Fruit fly (Drosophila melanogaster) whole organism, embryonic: ENCODE measurements around the gene CG3008.
A peak's percentile ranks its signal among the peaks of the same experiment; 100 is the strongest.

Source experiments
- ATbp ChIP-seq: fragments of 200-800 bp; sonication (Bioruptor generic); optimal IDR thresholded peaks from 2 replicates; lab custom pipeline; 2017; ENCODE audit warnings: missing biosample characterization, mild to moderate bottlenecking, missing genetic modification characterization, missing genetic modification reagents
- Atf6 ChIP-seq: fragments of 200-800 bp; sonication (Bioruptor generic); IDR thresholded peaks from 2 replicates; pipeline ENCODE4 v1.3.6; 2022; ENCODE audit warnings: missing biosample characterization, missing genetic modification characterization
- Blimp-1 ChIP-seq: fragments of 200-800 bp; sonication (Bioruptor generic); optimal IDR thresholded peaks from 3 replicates; lab custom pipeline; 2018; ENCODE audit warnings: missing biosample characterization, missing genetic modification characterization, mild to moderate bottlenecking, moderate library complexity, missing genetic modification reagents
- CG1024 ChIP-seq: fragments of 200-800 bp; sonication (Bioruptor generic); IDR thresholded peaks from 2 replicates; pipeline ENCODE4 v1.3.6; 2022; ENCODE audit warnings: missing biosample characterization, missing genetic modification characterization
- CG13624 ChIP-seq: fragments of 200-800 bp; sonication (Bioruptor generic); optimal IDR thresholded peaks from 2 replicates; lab custom pipeline; 2016; ENCODE audit warnings: missing biosample characterization, missing genetic modification characterization
- CG15269 ChIP-seq: fragments of 200-800 bp; sonication (Bioruptor generic); optimal IDR thresholded peaks from 2 replicates; lab custom pipeline; 2018; ENCODE audit warnings: missing biosample characterization, mild to moderate bottlenecking, missing genetic modification characterization, moderate library complexity
- CG1602 ChIP-seq: fragments of 200-800 bp; sonication (Bioruptor generic); optimal IDR thresholded peaks from 3 replicates; lab custom pipeline; 2016; ENCODE audit warnings: missing biosample characterization, missing genetic modification characterization
- CG1647 ChIP-seq: fragments of 200-800 bp; sonication (Bioruptor generic); optimal IDR thresholded peaks from 3 replicates; lab custom pipeline; 2016; ENCODE audit warnings: missing biosample characterization, missing genetic modification characterization
- CG16815 ChIP-seq: fragments of 200-800 bp; sonication (Bioruptor generic); optimal IDR thresholded peaks from 3 replicates; lab custom pipeline; 2017; ENCODE audit warnings: missing biosample characterization, mild to moderate bottlenecking, missing genetic modification characterization
- CG17612 ChIP-seq: fragments of 200-800 bp; sonication (Bioruptor generic); IDR thresholded peaks from 2 replicates; pipeline ENCODE4 v1.3.6; 2022; ENCODE audit warnings: missing biosample characterization, missing genetic modification characterization
- CG1832 ChIP-seq: fragments of 200-800 bp; sonication (Bioruptor generic); optimal IDR thresholded peaks from 2 replicates; lab custom pipeline; 2017; ENCODE audit warnings: missing biosample characterization, mild to moderate bottlenecking, missing genetic modification characterization, inconsistent platforms
- CG18599 ChIP-seq: fragments of 200-800 bp; sonication (Bioruptor generic); optimal IDR thresholded peaks from 3 replicates; lab custom pipeline; 2017; ENCODE audit warnings: missing biosample characterization, missing genetic modification characterization, mild to moderate bottlenecking, moderate library complexity, missing genetic modification reagents
- CG2889 ChIP-seq: fragments of 200-800 bp; sonication (Bioruptor generic); IDR thresholded peaks from 3 replicates; pipeline ENCODE4 v1.3.6; 2022; ENCODE audit warnings: missing biosample characterization, missing genetic modification characterization
- CG31441 ChIP-seq: fragments of 200-800 bp; sonication (Bioruptor generic); IDR thresholded peaks from 2 replicates; pipeline ENCODE4 v1.3.6; 2022; ENCODE audit warnings: missing biosample characterization, missing genetic modification characterization
- CG3995 ChIP-seq: fragments of 200-800 bp; sonication (Bioruptor generic); optimal IDR thresholded peaks from 3 replicates; lab custom pipeline; 2016; ENCODE audit warnings: missing biosample characterization, missing genetic modification characterization
- CG4282 ChIP-seq: fragments of 200-800 bp; sonication (Bioruptor generic); optimal IDR thresholded peaks from 2 replicates; lab custom pipeline; 2016; ENCODE audit warnings: missing biosample characterization, missing genetic modification characterization
- CG4360 ChIP-seq: fragments of 200-800 bp; sonication (Bioruptor generic); IDR thresholded peaks from 2 replicates; pipeline ENCODE4 v1.3.6; 2022; ENCODE audit warnings: missing biosample characterization, missing genetic modification characterization
- CG6654 ChIP-seq: fragments of 200-800 bp; sonication (Bioruptor generic); optimal IDR thresholded peaks from 2 replicates; lab custom pipeline; 2017; ENCODE audit warnings: missing biosample characterization, mild to moderate bottlenecking, missing genetic modification characterization
- CG6765 ChIP-seq: fragments of 200-800 bp; sonication (Bioruptor generic); optimal IDR thresholded peaks from 3 replicates; lab custom pipeline; 2017; ENCODE audit warnings: missing biosample characterization, mild to moderate bottlenecking, missing genetic modification characterization
- CG7963 ChIP-seq: fragments of 200-800 bp; sonication (Bioruptor generic); IDR thresholded peaks from 3 replicates; pipeline ENCODE4 v1.3.6; 2022; ENCODE audit warnings: missing biosample characterization, missing genetic modification characterization; ENCODE audit not compliant: partially characterized antibody
- CG8765 ChIP-seq: fragments of 200-800 bp; sonication (Bioruptor generic); IDR thresholded peaks from 2 replicates; pipeline ENCODE4 v1.3.6; 2022; ENCODE audit warnings: missing biosample characterization, missing genetic modification characterization
- CkIIα-i1 ChIP-seq: fragments of 200-800 bp; sonication (Bioruptor generic); IDR thresholded peaks from 2 replicates; pipeline ENCODE4 v1.3.6; 2022; ENCODE audit warnings: missing biosample characterization, missing genetic modification characterization
- CrebB ChIP-seq: fragments of 200-800 bp; sonication (Bioruptor generic); optimal IDR thresholded peaks from 3 replicates; lab custom pipeline; 2018; ENCODE audit warnings: missing biosample characterization, mild to moderate bottlenecking, missing genetic modification characterization
- Dfd ChIP-seq, 2 experiments: fragments of >200 bp; optimal IDR thresholded peaks; 2 replicates each; lab custom pipeline; 2017; ENCODE audit warnings: missing biosample characterization in 2 of 2, missing genetic modification characterization in 2 of 2
- Dip2 ChIP-seq: fragments of 200-800 bp; sonication (Bioruptor generic); IDR thresholded peaks from 2 replicates; pipeline ENCODE4 v1.3.6; 2022; ENCODE audit warnings: missing biosample characterization, missing genetic modification characterization
- GATAe ChIP-seq: fragments of 200-800 bp; sonication (Bioruptor generic); conservative IDR thresholded peaks from 2 replicates; pipeline ENCODE4 v1.3.6; 2022; ENCODE audit warnings: missing biosample characterization, missing genetic modification characterization
- H15 ChIP-seq: fragments of 200-800 bp; sonication (Bioruptor generic); IDR thresholded peaks from 3 replicates; pipeline ENCODE4 v1.3.6; 2022; ENCODE audit warnings: missing biosample characterization, missing genetic modification characterization
- Hmr ChIP-seq: fragments of 200-800 bp; sonication (Bioruptor generic); optimal IDR thresholded peaks from 3 replicates; lab custom pipeline; 2017; ENCODE audit warnings: mild to moderate bottlenecking, missing biosample characterization, missing genetic modification reagents, missing genetic modification characterization
- Max ChIP-seq: fragments of 200-800 bp; sonication (Bioruptor generic); optimal IDR thresholded peaks from 2 replicates; lab custom pipeline; 2016; ENCODE audit warnings: missing biosample characterization, mild to moderate bottlenecking, missing genetic modification characterization
- Med ChIP-seq: fragments of 200-800 bp; sonication (Bioruptor generic); peaks from one replicate; lab custom pipeline; 2016; ENCODE audit warnings: missing biosample characterization, missing genetic modification characterization, mild to moderate bottlenecking, inconsistent platforms, moderate library complexity
- Neu2 ChIP-seq: fragments of 200-800 bp; sonication (Bioruptor generic); optimal IDR thresholded peaks from 3 replicates; lab custom pipeline; 2016; ENCODE audit warnings: missing biosample characterization, missing genetic modification characterization, borderline replicate concordance
- Oli ChIP-seq: fragments of 200-800 bp; sonication (Bioruptor generic); optimal IDR thresholded peaks from 2 replicates; lab custom pipeline; 2018; ENCODE audit warnings: missing biosample characterization, mild to moderate bottlenecking, missing genetic modification characterization, moderate library complexity
- Sox100B ChIP-seq: fragments of 200-800 bp; sonication (Bioruptor generic); optimal IDR thresholded peaks from 3 replicates; lab custom pipeline; 2018; ENCODE audit warnings: missing biosample characterization, mild to moderate bottlenecking, missing genetic modification characterization
- Spps ChIP-seq: fragments of 200-800 bp; sonication (Bioruptor generic); optimal IDR thresholded peaks from 2 replicates; lab custom pipeline; 2018; ENCODE audit warnings: missing biosample characterization, mild to moderate bottlenecking, missing genetic modification characterization
- ab ChIP-seq: fragments of 200-800 bp; sonication (Bioruptor generic); optimal IDR thresholded peaks from 2 replicates; lab custom pipeline; 2016; ENCODE audit warnings: missing biosample characterization, missing genetic modification characterization
- amos ChIP-seq: fragments of 200-800 bp; sonication (Bioruptor generic); IDR thresholded peaks from 2 replicates; pipeline ENCODE4 v1.3.6; 2022; ENCODE audit warnings: missing biosample characterization, missing genetic modification characterization; ENCODE audit not compliant: partially characterized antibody
- caup ChIP-seq: fragments of 200-800 bp; sonication (Bioruptor generic); optimal IDR thresholded peaks from 3 replicates; lab custom pipeline; 2017; ENCODE audit warnings: missing biosample characterization, mild to moderate bottlenecking, missing genetic modification characterization, moderate library complexity; ENCODE audit not compliant: severe bottlenecking
- corto ChIP-seq: fragments of 200-800 bp; sonication (Bioruptor generic); optimal IDR thresholded peaks from 2 replicates; lab custom pipeline; 2016; ENCODE audit warnings: missing biosample characterization, mild to moderate bottlenecking, missing genetic modification characterization, moderate library complexity
- ems ChIP-seq: fragments of 200-800 bp; sonication (Bioruptor generic); optimal IDR thresholded peaks from 3 replicates; lab custom pipeline; 2016; ENCODE audit warnings: missing biosample characterization, missing genetic modification characterization
- esg ChIP-seq: fragments of 200-800 bp; sonication (Bioruptor generic); conservative IDR thresholded peaks from 2 replicates; pipeline ENCODE4 v1.3.6; 2022; ENCODE audit warnings: missing biosample characterization, missing genetic modification characterization
- eve ChIP-seq, 2 experiments: fragments of >200 bp; optimal IDR thresholded peaks; 2 replicates each; lab custom pipeline; 2017; ENCODE audit warnings: missing biosample characterization in 2 of 2, missing genetic modification characterization in 2 of 2
- fd96Cb ChIP-seq: fragments of 200-800 bp; sonication (Bioruptor generic); optimal IDR thresholded peaks from 2 replicates; lab custom pipeline; 2018; ENCODE audit warnings: missing biosample characterization, mild to moderate bottlenecking, missing genetic modification characterization, moderate library complexity
- pnt ChIP-seq: fragments of 200-800 bp; sonication (Bioruptor generic); optimal IDR thresholded peaks from 3 replicates; lab custom pipeline; 2016; ENCODE audit warnings: missing biosample characterization, missing genetic modification characterization
- psq ChIP-seq: fragments of 200-800 bp; sonication (Bioruptor generic); optimal IDR thresholded peaks from 2 replicates; lab custom pipeline; 2017; ENCODE audit warnings: missing biosample characterization, missing genetic modification characterization
- pum ChIP-seq: fragments of 200-800 bp; sonication (Bioruptor generic); optimal IDR thresholded peaks from 2 replicates; lab custom pipeline; 2016; ENCODE audit warnings: missing biosample characterization, missing genetic modification characterization
- ro ChIP-seq: fragments of 200-800 bp; sonication (Bioruptor generic); IDR thresholded peaks from 2 replicates; pipeline ENCODE4 v1.3.6; 2022; ENCODE audit warnings: missing biosample characterization, missing genetic modification characterization
- row ChIP-seq: fragments of 200-800 bp; sonication (Bioruptor generic); IDR thresholded peaks from 3 replicates; pipeline ENCODE4 v1.3.6; 2022; ENCODE audit warnings: missing biosample characterization, missing genetic modification characterization
- sna ChIP-seq: fragments of 200-800 bp; sonication (Bioruptor generic); IDR thresholded peaks from 2 replicates; pipeline ENCODE4 v1.3.6; 2022; ENCODE audit warnings: missing biosample characterization, missing genetic modification characterization; ENCODE audit not compliant: partially characterized antibody
- sob ChIP-seq: fragments of 200-800 bp; sonication (Bioruptor generic); IDR thresholded peaks from 2 replicates; pipeline ENCODE4 v1.3.6; 2022; ENCODE audit warnings: missing biosample characterization, missing genetic modification characterization

CG3008 gene

DNA sequence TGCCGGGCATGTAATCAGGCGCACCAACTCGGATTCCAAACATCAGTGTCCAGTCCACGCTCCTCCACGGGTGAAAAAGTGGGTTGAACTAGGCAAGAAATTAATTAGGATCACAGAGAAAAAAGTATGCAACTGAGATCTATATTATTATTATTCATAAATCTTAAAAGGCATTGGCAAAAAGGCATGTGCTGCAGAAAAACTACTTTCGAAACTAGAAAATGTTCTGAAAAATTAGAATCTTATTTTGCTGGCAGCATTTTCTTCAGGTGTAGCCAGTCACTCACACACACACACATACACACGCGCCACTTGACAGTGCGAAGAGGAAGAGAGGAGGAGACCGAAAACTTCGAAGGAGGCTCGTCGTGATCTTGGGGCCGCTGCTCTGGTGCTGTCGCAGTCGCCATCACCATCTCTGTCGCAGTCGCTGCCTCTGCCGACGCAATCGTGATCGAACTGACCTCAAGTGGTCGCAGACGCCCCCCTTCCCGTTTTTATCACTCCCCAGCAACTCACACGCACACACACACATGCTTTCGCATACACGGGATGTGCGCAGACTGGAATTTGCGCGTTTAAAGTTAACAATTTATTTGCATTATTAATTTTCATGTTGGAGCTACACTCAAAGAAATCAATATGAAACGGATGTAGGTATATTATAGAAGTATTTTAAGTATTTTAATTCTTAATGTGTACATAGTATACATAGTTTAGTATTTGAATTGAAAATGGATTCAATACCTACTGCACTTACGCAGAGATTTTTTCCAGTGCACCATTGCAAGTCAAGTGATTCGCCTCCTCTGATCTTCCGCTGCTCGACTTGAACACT is 4.5 kb downstream of the CG3008 start (continued):
- TF ChIP-seq Med (GFP tag; lab: Kevin White, UChicago) (peak; percentile 71), eve (GFP tag; optimal IDR thresholded peaks at IDR 0.05; lab: Kevin White, UChicago) (no peak), caup (no peak), Spps (tag; lab: Kevin White, UChicago) (no peak), CG6765 (no peak), CG4360 (GFP tag; lab: Robert Waterston, UW) (no peak), CkIIα-i1 (no peak), fd96Cb (tag; lab: Kevin White, UChicago) (peak; percentile 45), ro (GFP tag; lab: Robert Waterston, UW) (peak; percentile 56; the same call in 1 of the 2 replicates), Hmr (peak; percentile 31), CG1024 (GFP tag; lab: Robert Waterston, UW) (peak; percentile 60; the same call in 1 of the 2 replicates), H15 (GFP tag; lab: Robert Waterston, UW) (peak; percentile 74; the same call in 2 of the 3 replicates), Sox100B (GFP tag; lab: Kevin White, UChicago) (no peak), Blimp-1 (GFP tag; lab: Kevin White, UChicago) (peak; percentile 19), Neu2 (no peak), CG8765 (GFP tag; lab: Robert Waterston, UW) (0 out of 2 replicates have a peak, but pooled peaks have one; percentile 42), corto (GFP tag; lab: Kevin White, UChicago) (peak; percentile 87), Dip2 (GFP tag; lab: Robert Waterston, UW) (no peak), Dfd (GFP tag; optimal IDR thresholded peaks at IDR 0.05; lab: Kevin White, UChicago) (no peak), CG6654 (no peak), ems (GFP tag; lab: Kevin White, UChicago) (no peak), CG3995 (GFP tag; lab: Kevin White, UChicago) (no peak), sob (GFP tag; lab: Robert Waterston, UW) (peak; percentile 68), CG2889 (GFP tag; lab: Robert Waterston, UW) (peak; percentile 57; the same call in 2 of the 3 replicates), CG7963 (GFP tag; lab: Robert Waterston, UW) (no peak), amos (no peak), CG18599 (GFP tag; lab: Kevin White, UChicago) (peak; percentile 45), CG13624 (GFP tag; lab: Kevin White, UChicago) (no peak), CG17612 (GFP tag; lab: Robert Waterston, UW) (peak; percentile 61), CG31441 (GFP tag; lab: Robert Waterston, UW) (peak; percentile 52), CG1602 (peak; percentile 24), CG16815 (GFP tag; lab: Kevin White, UChicago) (peak; percentile 57), CG15269 (tag; lab: Kevin White, UChicago) (peak; percentile 67), Max (GFP tag; lab: Kevin White, UChicago) (no peak), esg (GFP tag; lab: Robert Waterston, UW) (peak; percentile 69), ATbp (GFP tag; lab: Kevin White, UChicago) (peak; percentile 50), CG1647 (GFP tag; lab: Kevin White, UChicago) (no peak), CrebB (tag; lab: Kevin White, UChicago) (peak; percentile 27), pnt (GFP tag; lab: Kevin White, UChicago) (peak; percentile 39), row (GFP tag; lab: Robert Waterston, UW) (peak; percentile 66), sna (GFP tag; lab: Robert Waterston, UW) (no peak), CG4282 (no peak), Atf6 (GFP tag; lab: Robert Waterston, UW) (0 out of 2 replicates have a peak, but pooled peaks have one; percentile 13), ab (GFP tag; lab: Kevin White, UChicago) (no peak), psq (GFP tag; lab: Kevin White, UChicago) (no peak), GATAe (GFP tag; lab: Robert Waterston, UW) (peak; percentile 28; the same call in 1 of the 2 replicates), pum (no peak), Oli (tag; lab: Kevin White, UChicago) (peak; percentile 70), CG1832 (GFP tag; lab: Kevin White, UChicago) (no peak)
